Fruit fly (Drosophila melanogaster): ENCODE measurements around the gene CG3982.

dm6 chr3L:9396704-9397103 lies 20.5 kb downstream of the CG3982 start:
- TF ChIP-seq insv (optimal IDR thresholded peaks at IDR 0.05) (no peak), Sin3A (optimal IDR thresholded peaks at IDR 0.05) (no peak), psq (optimal IDR thresholded peaks at IDR 0.05) (no peak)

Data from Kc167 (cell line).